Fruit fly (Drosophila melanogaster) whole organism, embryonic: ENCODE measurements around the gene CG11737.
A peak's percentile ranks its signal among the peaks of the same experiment; 100 is the strongest.

Experiments
- Aef1 ChIP-seq: fragments of 200-800 bp; sonication (Bioruptor generic); IDR thresholded peaks from 3 replicates; pipeline ENCODE4 v1.3.6; 2022; ENCODE audit warnings: missing biosample characterization, missing genetic modification characterization
- CG10267 ChIP-seq: fragments of 200-800 bp; sonication (Bioruptor generic); optimal IDR thresholded peaks from 2 replicates; lab custom pipeline; 2018; ENCODE audit warnings: missing biosample characterization, mild to moderate bottlenecking, missing genetic modification characterization, moderate library complexity
- CG10321 ChIP-seq: fragments of 200-800 bp; sonication (Bioruptor generic); IDR thresholded peaks from 2 replicates; pipeline ENCODE4 v1.3.6; 2022; ENCODE audit warnings: missing biosample characterization, missing genetic modification characterization
- CG11696 ChIP-seq: fragments of 200-800 bp; sonication (Bioruptor generic); IDR thresholded peaks from 2 replicates; pipeline ENCODE4 v1.3.6; 2022; ENCODE audit warnings: missing biosample characterization, missing genetic modification characterization
- CG12659 ChIP-seq: fragments of 200-800 bp; sonication (Bioruptor generic); optimal IDR thresholded peaks from 3 replicates; lab custom pipeline; 2017; ENCODE audit warnings: mild to moderate bottlenecking, missing biosample characterization, missing genetic modification reagents, missing genetic modification characterization
- CG12744 ChIP-seq: fragments of 200-800 bp; sonication (Bioruptor generic); optimal IDR thresholded peaks from 2 replicates; lab custom pipeline; 2016; ENCODE audit warnings: missing biosample characterization, missing genetic modification characterization
- CG14860 ChIP-seq: fragments of 200-800 bp; sonication (Bioruptor generic); IDR thresholded peaks from 3 replicates; pipeline ENCODE4 v1.3.6; 2022; ENCODE audit warnings: missing biosample characterization, missing genetic modification characterization; ENCODE audit not compliant: partially characterized antibody
- CG14965 ChIP-seq: fragments of 200-800 bp; sonication (Bioruptor generic); optimal IDR thresholded peaks from 2 replicates; lab custom pipeline; 2016; ENCODE audit warnings: missing biosample characterization, missing genetic modification characterization, borderline replicate concordance
- CG17361 ChIP-seq: fragments of 200-800 bp; sonication (Bioruptor generic); IDR thresholded peaks from 3 replicates; pipeline ENCODE4 v1.3.6; 2022; ENCODE audit warnings: missing biosample characterization, missing genetic modification characterization
- CG17912 ChIP-seq: fragments of 200-800 bp; sonication (Bioruptor generic); optimal IDR thresholded peaks from 2 replicates; lab custom pipeline; 2018; ENCODE audit warnings: missing biosample characterization, mild to moderate bottlenecking, missing genetic modification characterization
- CG18011 ChIP-seq: fragments of 200-800 bp; sonication (Bioruptor generic); optimal IDR thresholded peaks from 2 replicates; lab custom pipeline; 2017; ENCODE audit warnings: missing biosample characterization, missing genetic modification characterization, mild to moderate bottlenecking, moderate library complexity, missing genotype
- CG18262 ChIP-seq: fragments of 200-800 bp; optimal IDR thresholded peaks from 3 replicates; lab custom pipeline; 2019; ENCODE audit warnings: missing biosample characterization, mild to moderate bottlenecking, missing genetic modification characterization, moderate library complexity
- CG2129 ChIP-seq: fragments of 200-800 bp; sonication (Bioruptor generic); IDR thresholded peaks from 2 replicates; pipeline ENCODE4 v1.3.6; 2022; ENCODE audit warnings: missing biosample characterization, missing genetic modification characterization; ENCODE audit not compliant: partially characterized antibody
- CG31224 ChIP-seq: fragments of 200-800 bp; sonication (Bioruptor generic); IDR thresholded peaks from 2 replicates; pipeline ENCODE4 v1.3.6; 2022; ENCODE audit warnings: missing biosample characterization, missing genetic modification characterization
- CG31365 ChIP-seq: fragments of 200-800 bp; sonication (Bioruptor generic); optimal IDR thresholded peaks from 2 replicates; lab custom pipeline; 2018; ENCODE audit warnings: missing biosample characterization, mild to moderate bottlenecking, missing genetic modification characterization
- CG32772 ChIP-seq: fragments of 200-800 bp; sonication (Bioruptor generic); IDR thresholded peaks from 2 replicates; pipeline ENCODE4 v1.3.6; 2022; ENCODE audit warnings: missing biosample characterization, missing genetic modification characterization
- CG4404 ChIP-seq: fragments of 200-800 bp; sonication (Bioruptor generic); IDR thresholded peaks from 2 replicates; pipeline ENCODE4 v1.3.6; 2022; ENCODE audit warnings: missing biosample characterization, missing genetic modification characterization
- CG4707 ChIP-seq: fragments of 200-800 bp; sonication (Bioruptor generic); optimal IDR thresholded peaks from 2 replicates; lab custom pipeline; 2018; ENCODE audit warnings: missing biosample characterization, mild to moderate bottlenecking, missing genetic modification characterization, moderate library complexity
- CG6854 ChIP-seq: fragments of 200-800 bp; sonication (Bioruptor generic); optimal IDR thresholded peaks from 3 replicates; lab custom pipeline; 2017; ENCODE audit warnings: missing biosample characterization, mild to moderate bottlenecking, missing genetic modification characterization
- CG8281 ChIP-seq: fragments of 200-800 bp; sonication (Bioruptor generic); optimal IDR thresholded peaks from 2 replicates; lab custom pipeline; 2018; ENCODE audit warnings: missing biosample characterization, mild to moderate bottlenecking, missing genetic modification characterization, moderate library complexity
- CG8290 ChIP-seq, 3 experiments: fragments of 200-800 bp; sonication (Bioruptor generic); optimal IDR thresholded peaks; 2 replicates each; lab custom pipeline; 2016 to 2019; ENCODE audit warnings: missing biosample characterization in 3 of 3, missing genetic modification characterization in 3 of 3, mild to moderate bottlenecking in 2 of 3, moderate library complexity in 1 of 3
- CG8478 ChIP-seq: fragments of >200 bp; optimal IDR thresholded peaks from 2 replicates; lab custom pipeline; 2018
- Dip2 ChIP-seq: fragments of 200-800 bp; sonication (Bioruptor generic); IDR thresholded peaks from 2 replicates; pipeline ENCODE4 v1.3.6; 2022; ENCODE audit warnings: missing biosample characterization, missing genetic modification characterization
- E2f1 ChIP-seq: fragments of 200-800 bp; sonication (Bioruptor generic); IDR thresholded peaks from 2 replicates; pipeline ENCODE4 v1.3.6; 2022; ENCODE audit warnings: missing biosample characterization, missing genetic modification characterization
- Gsc ChIP-seq: fragments of 200-800 bp; sonication (Bioruptor generic); IDR thresholded peaks from 2 replicates; pipeline ENCODE4 v1.3.6; 2022; ENCODE audit warnings: missing biosample characterization, missing genetic modification characterization
- NC2β ChIP-seq: fragments of 200-800 bp; sonication (Bioruptor generic); optimal IDR thresholded peaks from 2 replicates; lab custom pipeline; 2016; ENCODE audit warnings: missing biosample characterization, missing genetic modification characterization
- Nf-YB ChIP-seq: fragments of 200-800 bp; sonication (Bioruptor generic); optimal IDR thresholded peaks from 3 replicates; lab custom pipeline; 2019; ENCODE audit warnings: missing biosample characterization, mild to moderate bottlenecking, missing genetic modification characterization, moderate library complexity
- PHDP ChIP-seq: fragments of 200-800 bp; sonication (Bioruptor generic); optimal IDR thresholded peaks from 3 replicates; lab custom pipeline; 2018; ENCODE audit warnings: missing biosample characterization, mild to moderate bottlenecking, missing genetic modification characterization, moderate library complexity
- Sin3A ChIP-seq: fragments of >200 bp; optimal IDR thresholded peaks from 2 replicates; lab custom pipeline; 2018
- Taf1 ChIP-seq: fragments of 200-800 bp; sonication (Bioruptor generic); IDR thresholded peaks from 2 replicates; pipeline ENCODE4 v1.3.6; 2022; ENCODE audit warnings: missing biosample characterization, missing genetic modification characterization
- aop ChIP-seq: fragments of 200-800 bp; sonication (Bioruptor generic); IDR thresholded peaks from 2 replicates; pipeline ENCODE4 v1.3.6; 2022; ENCODE audit warnings: missing biosample characterization, missing genetic modification characterization
- ash1 ChIP-seq: fragments of 200-800 bp; sonication (Bioruptor generic); optimal IDR thresholded peaks from 2 replicates; lab custom pipeline; 2018; ENCODE audit warnings: missing biosample characterization, mild to moderate bottlenecking, missing genetic modification characterization
- btn ChIP-seq: fragments of 200-800 bp; sonication (Bioruptor generic); optimal IDR thresholded peaks from 2 replicates; lab custom pipeline; 2016; ENCODE audit warnings: missing biosample characterization, missing genetic modification characterization
- ems ChIP-seq: fragments of 200-800 bp; sonication (Bioruptor generic); optimal IDR thresholded peaks from 3 replicates; lab custom pipeline; 2016; ENCODE audit warnings: missing biosample characterization, missing genetic modification characterization
- eve ChIP-seq, 2 experiments: fragments of >200 bp; optimal IDR thresholded peaks; 2 replicates each; lab custom pipeline; 2017; ENCODE audit warnings: missing biosample characterization in 2 of 2, missing genetic modification characterization in 2 of 2
- gce ChIP-seq: fragments of 200-800 bp; sonication (Bioruptor generic); IDR thresholded peaks from 3 replicates; pipeline ENCODE4 v1.3.6; 2022; ENCODE audit warnings: missing biosample characterization, missing genetic modification characterization
- gcm ChIP-seq: fragments of 200-800 bp; sonication (Bioruptor generic); optimal IDR thresholded peaks from 2 replicates; lab custom pipeline; 2019; ENCODE audit warnings: missing biosample characterization, mild to moderate bottlenecking, missing genetic modification characterization, moderate library complexity
- gem ChIP-seq: fragments of 200-800 bp; sonication (Bioruptor generic); optimal IDR thresholded peaks from 2 replicates; lab custom pipeline; 2019; ENCODE audit warnings: missing biosample characterization, mild to moderate bottlenecking, missing genetic modification characterization, moderate library complexity
- hb ChIP-seq: fragments of 200-800 bp; sonication (Bioruptor generic); IDR thresholded peaks from 3 replicates; pipeline ENCODE4 v1.3.6; 2022; ENCODE audit warnings: missing biosample characterization, missing genetic modification characterization; ENCODE audit not compliant: partially characterized antibody
- insv ChIP-seq, 2 experiments: fragments of 200-800 bp; sonication (Bioruptor generic); optimal IDR thresholded peaks; 3 replicates each; lab custom pipeline; 2016 to 2018; ENCODE audit warnings: missing biosample characterization in 2 of 2, missing genetic modification characterization in 2 of 2
- klu ChIP-seq: fragments of 200-800 bp; sonication (Bioruptor generic); IDR thresholded peaks from 2 replicates; pipeline ENCODE4 v1.3.6; 2022; ENCODE audit warnings: missing biosample characterization, missing genetic modification characterization
- mam ChIP-seq: fragments of 200-800 bp; sonication (Bioruptor generic); optimal IDR thresholded peaks from 3 replicates; lab custom pipeline; 2016; ENCODE audit warnings: missing biosample characterization, missing genetic modification characterization
- nerfin-2 ChIP-seq: fragments of 200-800 bp; sonication (Bioruptor generic); IDR thresholded peaks from 2 replicates; pipeline ENCODE4 v1.3.6; 2022; ENCODE audit warnings: missing biosample characterization, missing genetic modification characterization; ENCODE audit not compliant: partially characterized antibody
- odd ChIP-seq: fragments of 200-800 bp; sonication (Bioruptor generic); optimal IDR thresholded peaks from 2 replicates; lab custom pipeline; 2017; ENCODE audit warnings: missing biosample characterization, mild to moderate bottlenecking, missing genetic modification characterization
- phol ChIP-seq: fragments of 200-800 bp; sonication (Bioruptor generic); optimal IDR thresholded peaks from 3 replicates; lab custom pipeline; 2018; ENCODE audit warnings: missing biosample characterization, mild to moderate bottlenecking, missing genetic modification characterization, moderate library complexity
- pum ChIP-seq: fragments of 200-800 bp; sonication (Bioruptor generic); optimal IDR thresholded peaks from 2 replicates; lab custom pipeline; 2016; ENCODE audit warnings: missing biosample characterization, missing genetic modification characterization
- ro ChIP-seq: fragments of 200-800 bp; sonication (Bioruptor generic); IDR thresholded peaks from 2 replicates; pipeline ENCODE4 v1.3.6; 2022; ENCODE audit warnings: missing biosample characterization, missing genetic modification characterization
- sens ChIP-seq: fragments of 200-800 bp; sonication (Bioruptor generic); peaks from one replicate; lab custom pipeline; 2016; ENCODE audit warnings: missing biosample characterization, missing genetic modification characterization
- tap ChIP-seq: fragments of 200-800 bp; optimal IDR thresholded peaks from 3 replicates; lab custom pipeline; 2019; ENCODE audit warnings: missing biosample characterization, mild to moderate bottlenecking, missing genetic modification characterization, moderate library complexity
- trh ChIP-seq: fragments of 200-800 bp; sonication (Bioruptor generic); optimal IDR thresholded peaks from 2 replicates; lab custom pipeline; 2016; ENCODE audit warnings: missing biosample characterization, missing genetic modification characterization
- wdn ChIP-seq: fragments of 200-800 bp; sonication (Bioruptor generic); IDR thresholded peaks from 2 replicates; pipeline ENCODE4 v1.3.6; 2022; ENCODE audit warnings: missing biosample characterization, missing genetic modification characterization
- wor ChIP-seq: fragments of 200-800 bp; sonication (Bioruptor generic); IDR thresholded peaks from 2 replicates; pipeline ENCODE4 v1.3.6; 2022; ENCODE audit warnings: missing biosample characterization, missing genetic modification characterization

Gene CG11737

DNA sequence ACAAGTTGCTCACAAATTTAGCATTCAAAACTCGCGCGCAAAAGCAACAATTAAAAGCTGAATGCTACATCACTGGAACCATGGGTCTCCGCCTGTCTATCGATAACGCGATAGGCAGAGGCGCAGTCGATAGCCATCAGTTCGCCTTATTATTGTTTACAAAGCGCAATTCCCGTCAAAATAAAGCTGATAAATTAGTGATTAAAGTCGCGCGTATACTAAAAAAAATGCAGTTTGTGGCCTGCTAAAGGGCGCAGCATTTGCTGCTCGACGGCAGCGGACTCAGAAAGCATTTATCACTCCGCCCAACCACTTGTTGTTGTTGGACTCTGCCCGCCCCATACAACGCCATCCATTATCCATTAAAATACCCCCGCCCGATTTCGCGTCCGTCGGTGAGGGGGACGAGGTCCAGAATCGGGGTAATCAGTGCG, at the start of gene CG11737 (continued):
- TF ChIP-seq Aef1 (GFP tag; lab: Robert Waterston, UW), result no peak
- TF ChIP-seq klu (GFP tag; lab: Robert Waterston, UW), result no peak
- TF ChIP-seq PHDP, result no peak
- no peak for TF ChIP-seq tap
- TF ChIP-seq ems, result no peak
- TF ChIP-seq wor, result no peak
- TF ChIP-seq CG11696, result no peak
- TF ChIP-seq Taf1, result no peak
- TF ChIP-seq CG18262 (tag; lab: Kevin White, UChicago), result no peak
- TF ChIP-seq odd (GFP tag; lab: Kevin White, UChicago), result no peak
- no peak for TF ChIP-seq eve (GFP tag; optimal IDR thresholded peaks at IDR 0.05; lab: Kevin White, UChicago)
- TF ChIP-seq CG8478 (lab: Kevin White, UChicago), result no peak
- no peak for TF ChIP-seq E2f1
- no peak for TF ChIP-seq CG2129 (GFP tag; lab: Robert Waterston, UW)
- TF ChIP-seq ash1 (GFP tag; lab: Kevin White, UChicago), result no peak
- TF ChIP-seq CG12659 (GFP tag; lab: Kevin White, UChicago), result peak; percentile 42
- no peak for TF ChIP-seq NC2β
- no peak for TF ChIP-seq insv (GFP tag; optimal IDR thresholded peaks at IDR 0.05; lab: Kevin White, UChicago)
- TF ChIP-seq gem (tag; lab: Kevin White, UChicago), result no peak
- TF ChIP-seq CG6854 (GFP tag; lab: Kevin White, UChicago), result no peak
- no peak for TF ChIP-seq CG31224
- TF ChIP-seq trh (GFP tag; lab: Kevin White, UChicago), result no peak
- TF ChIP-seq ro (GFP tag; lab: Robert Waterston, UW), result no peak
- no peak for TF ChIP-seq CG10267 (tag; lab: Kevin White, UChicago)
- TF ChIP-seq aop (GFP tag; lab: Robert Waterston, UW), result no peak
- no peak for TF ChIP-seq CG32772 (GFP tag; lab: Robert Waterston, UW)
- no peak for TF ChIP-seq Dip2 (GFP tag; lab: Robert Waterston, UW)
- no peak for TF ChIP-seq btn (GFP tag; lab: Kevin White, UChicago)
- no peak for TF ChIP-seq gce
- TF ChIP-seq CG31365 (tag; lab: Kevin White, UChicago), result no peak
- no peak for TF ChIP-seq CG17912 (GFP tag; lab: Kevin White, UChicago)
- no peak for TF ChIP-seq wdn (GFP tag; lab: Robert Waterston, UW)
- TF ChIP-seq CG8290 (GFP tag; optimal IDR thresholded peaks at IDR 0.05; lab: Kevin White, UChicago), result no peak
- TF ChIP-seq CG8290 (tag; optimal IDR thresholded peaks at IDR 0.05; lab: Kevin White, UChicago), result peak in 1 of 2 experiments; percentile 32
- no peak for TF ChIP-seq Gsc (GFP tag; lab: Robert Waterston, UW)
- TF ChIP-seq pum, result no peak
- TF ChIP-seq CG14860 (GFP tag; lab: Robert Waterston, UW), result peak; percentile 69
- no peak for TF ChIP-seq CG4707
- TF ChIP-seq CG18011 (GFP tag; lab: Kevin White, UChicago), result peak; percentile 99
- no peak for TF ChIP-seq gcm (GFP tag; lab: Kevin White, UChicago)
- no peak for TF ChIP-seq Nf-YB (GFP tag; lab: Kevin White, UChicago)
- TF ChIP-seq CG14965 (GFP tag; lab: Kevin White, UChicago), result no peak
- no peak for TF ChIP-seq CG8281 (tag; lab: Kevin White, UChicago)
- TF ChIP-seq hb (GFP tag; lab: Robert Waterston, UW), result peak; percentile 71
- peak; percentile 36 for TF ChIP-seq Sin3A (lab: Kevin White, UChicago)
- TF ChIP-seq CG4404 (GFP tag; lab: Robert Waterston, UW), result no peak
- no peak for TF ChIP-seq mam (GFP tag; lab: Kevin White, UChicago)
- peak; percentile 66; the same call in 1 of the 2 replicates for TF ChIP-seq nerfin-2
- TF ChIP-seq phol (tag; lab: Kevin White, UChicago), result peak; percentile 53
- TF ChIP-seq CG10321 (GFP tag; lab: Robert Waterston, UW), result no peak
- no peak for TF ChIP-seq CG12744
- TF ChIP-seq CG17361 (GFP tag; lab: Robert Waterston, UW), result no peak
- peak; percentile 71 for TF ChIP-seq sens (GFP tag; lab: Kevin White, UChicago)
